Worm (Caenorhabditis elegans) whole organism, young adult: ENCODE results near the gene tig-3.

Experiments
- Y56A3A.18 ChIP-seq: fragments of 200-800 bp; sonication (Bioruptor generic); IDR thresholded peaks from 2 replicates; pipeline ENCODE4 v1.3.6; 2022; ENCODE audit warnings: missing genetic modification reagents, missing genetic modification characterization, missing compliant biosample characterization
- madf-10 ChIP-seq: sonication (generic microtip); optimal IDR thresholded peaks from 2 replicates; lab custom pipeline; 2016; ENCODE audit warnings: mild to moderate bottlenecking, missing genetic modification characterization, missing compliant biosample characterization
- snpc-4 ChIP-seq, 5 experiments: fragments of 150-350 bp in 1 of 5; sonication (generic microtip) in 4 of 5; optimal IDR thresholded peaks; 2 replicates each; lab custom pipeline; 2014 to 2018; ENCODE audit warnings: missing genetic modification characterization in 5 of 5, missing biosample characterization in 3 of 5, antibody characterized with exemption in 2 of 5, mild to moderate bottlenecking in 2 of 5, missing compliant biosample characterization in 2 of 5, missing genotype in 2 of 5, moderate library complexity in 2 of 5, missing genetic modification reagents in 1 of 5

- TF ChIP-seq snpc-4 (GFP tag; optimal IDR thresholded peaks at IDR 0.05; lab: Kevin White, UChicago) (no peak), snpc-4 (tag; optimal IDR thresholded peaks at IDR 0.05; lab: Kevin White, UChicago) (no peak), madf-10 (tag; lab: Kevin White, UChicago) (no peak), Y56A3A.18 (no peak)
Observed at ce11 chrII:15203398-15204068, 48.1 kb downstream of the tig-3 start.
